Worm (Caenorhabditis elegans) whole organism, L4/young adult: Measurements from ENCODE around the gene srh-222.

Source experiments
- W03F9.2 ChIP-seq: fragments of 150-350 bp; optimal IDR thresholded peaks from 2 replicates; lab custom pipeline; 2014; ENCODE audit warnings: missing biosample characterization, missing genetic modification characterization
- dao-5 ChIP-seq: sonication (generic microtip); optimal IDR thresholded peaks from 2 replicates; lab custom pipeline; 2016; ENCODE audit warnings: missing genotype, missing genetic modification characterization, moderate library complexity, missing compliant biosample characterization
- him-1 ChIP-seq: sonication (generic microtip); optimal IDR thresholded peaks from 2 replicates; lab custom pipeline; 2016; ENCODE audit warnings: missing genotype, missing genetic modification reagents, missing genetic modification characterization, missing compliant biosample characterization

DNA sequence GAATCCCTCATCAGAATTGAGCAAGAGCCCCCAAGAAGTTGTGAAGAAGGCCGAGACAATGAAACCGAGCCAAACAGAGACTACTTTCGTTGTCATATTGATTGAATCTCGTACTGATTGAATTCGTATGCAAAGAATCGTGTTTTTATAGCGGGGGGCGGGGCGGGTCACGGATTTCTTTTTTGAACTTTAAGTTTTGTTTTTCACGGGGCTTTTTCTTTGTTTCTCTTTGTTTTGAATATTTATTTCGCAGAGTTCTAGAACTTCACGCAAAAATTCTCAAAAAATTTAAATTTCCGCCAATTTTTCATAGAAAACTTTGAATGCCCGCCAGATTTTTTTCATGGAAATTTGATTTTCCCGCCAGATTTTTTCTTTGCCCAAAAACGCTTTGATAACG, 23.5 kb upstream of the srh-222 start, which contains the start of gene clec-73:
- TF ChIP-seq him-1 (tag; lab: Kevin White, UChicago) (no peak), dao-5 (tag; lab: Kevin White, UChicago) (no peak), W03F9.2 (no peak)
